Worm (Caenorhabditis elegans) whole organism, early embryonic: Measurements from ENCODE around the gene msp-36.

Experiments used
- B0310.2 ChIP-seq: sonication (generic microtip); optimal IDR thresholded peaks from 2 replicates; lab custom pipeline; 2016; ENCODE audit warnings: mild to moderate bottlenecking, missing genetic modification characterization, missing compliant biosample characterization
- ceh-36 ChIP-seq: sonication (generic microtip); optimal IDR thresholded peaks from 2 replicates; lab custom pipeline; 2016; ENCODE audit warnings: missing genetic modification characterization, inconsistent platforms, missing compliant biosample characterization
- hmg-4 ChIP-seq: fragments of 200-800 bp; sonication (Bioruptor generic); optimal IDR thresholded peaks from 2 replicates; lab custom pipeline; 2018; ENCODE audit warnings: mild to moderate bottlenecking, missing genetic modification characterization, missing compliant biosample characterization
- scrt-1 ChIP-seq: fragments of 200-800 bp; sonication (Bioruptor generic); IDR thresholded peaks from 2 replicates; pipeline ENCODE4 v1.3.6; 2022; ENCODE audit warnings: missing genetic modification characterization, missing compliant biosample characterization
- tbx-11 ChIP-seq: fragments of 200-800 bp; sonication (Bioruptor generic); IDR thresholded peaks from 2 replicates; pipeline ENCODE4 v1.3.6; 2022; ENCODE audit warnings: missing genetic modification characterization, missing compliant biosample characterization

DNA sequence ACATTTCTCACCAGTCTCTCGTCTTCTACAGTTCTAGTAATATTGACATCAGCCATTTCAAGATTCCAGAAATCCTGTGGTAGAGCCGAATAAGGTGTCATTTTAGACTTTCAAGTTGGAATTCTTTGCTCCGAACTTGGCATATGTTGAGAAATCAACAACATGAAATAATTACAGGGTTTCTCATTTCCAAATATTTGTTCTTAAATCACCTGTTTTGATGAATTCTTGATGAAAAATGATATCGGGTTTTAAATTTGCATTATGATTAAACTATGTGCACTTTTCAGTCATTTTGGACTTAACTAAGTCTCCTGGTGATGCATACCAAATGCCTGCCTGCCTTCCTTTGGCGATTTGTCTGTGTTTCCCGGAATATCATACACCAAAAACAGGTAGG, 41.7 kb upstream of the msp-36 start, which contains the start of gene srv-12:
- TF ChIP-seq ceh-36 (tag; lab: Kevin White, UChicago) (no peak), tbx-11 (GFP tag; lab: Robert Waterston, UW) (no peak), B0310.2 (tag; lab: Kevin White, UChicago) (no peak), hmg-4 (GFP tag; lab: Kevin White, UChicago) (no peak), scrt-1 (no peak)
